Worm (Caenorhabditis elegans) whole organism, L4/young adult: ENCODE measurements around the gene C29E4.13.
"Not testable (repeated sequence)": the region's sequence is repeated elsewhere in the genome, so short reads cannot be mapped to it uniquely, and the experiment has no call there.

ENCODE experiments used
- W03F9.2 ChIP-seq: fragments of 150-350 bp; optimal IDR thresholded peaks from 2 replicates; lab custom pipeline; 2014; ENCODE audit warnings: missing biosample characterization, missing genetic modification characterization
- dao-5 ChIP-seq: sonication (generic microtip); optimal IDR thresholded peaks from 2 replicates; lab custom pipeline; 2016; ENCODE audit warnings: missing genotype, missing genetic modification characterization, moderate library complexity, missing compliant biosample characterization
- him-1 ChIP-seq: sonication (generic microtip); optimal IDR thresholded peaks from 2 replicates; lab custom pipeline; 2016; ENCODE audit warnings: missing genotype, missing genetic modification reagents, missing genetic modification characterization, missing compliant biosample characterization

DNA sequence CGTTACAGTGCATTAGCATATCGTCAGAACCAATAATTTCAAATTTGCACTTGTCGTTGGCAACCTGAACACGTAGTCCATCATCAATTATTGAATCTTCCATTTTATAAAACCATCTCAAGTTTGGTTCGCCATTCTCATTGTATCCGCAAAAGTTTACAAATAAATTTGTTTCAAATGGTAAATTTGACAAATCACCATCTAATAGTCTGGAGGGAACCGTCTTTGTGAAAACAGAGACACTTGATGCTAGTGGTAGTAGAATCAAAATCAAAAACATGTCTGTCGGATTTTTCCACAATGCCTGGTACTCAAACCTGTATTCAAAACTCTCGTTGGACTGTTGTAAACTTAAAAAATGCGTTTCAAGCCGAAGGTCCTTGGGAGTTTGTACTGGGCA is 35.8 kb upstream of the C29E4.13 start, which contains the start of gene F54H12.2:
- TF ChIP-seq dao-5 (tag; lab: Kevin White, UChicago); W03F9.2; him-1 (tag; lab: Kevin White, UChicago): not testable (repeated sequence)
